Fruit fly (Drosophila melanogaster) S2 (cell line): ENCODE measurements around the gene CG17660.

ENCODE experiments used
- CG8478 ChIP-seq: fragments of >200 bp; optimal IDR thresholded peaks from 2 replicates; lab custom pipeline; 2018
- CTCF ChIP-seq, 2 experiments: fragments of >200 bp; optimal IDR thresholded peaks; 2 replicates each; lab custom pipeline; 2018

dm6 chr2L:1710224-1710623 lies at the start of gene CG17660, which contains the start of gene mRpL48:
- TF ChIP-seq CG8478 (lab: Kevin White, UChicago) (no peak), CTCF (optimal IDR thresholded peaks at IDR 0.05; lab: Kevin White, UChicago) (no peak)
